Fruit fly (Drosophila melanogaster): ENCODE data around the gene Nemp.

Gene Nemp

dm6 chrX:16655724-16656235 lies 965 bp upstream of the Nemp start (continued):
- TF ChIP-seq CG15269 (tag; optimal IDR thresholded peaks at IDR 0.05) (peak; percentile 36), CG3995 (GFP tag; optimal IDR thresholded peaks at IDR 0.05) (no peak), gcm (GFP tag; optimal IDR thresholded peaks at IDR 0.05) (no peak), Six4 (GFP tag; optimal IDR thresholded peaks at IDR 0.05) (peak; percentile 48), CG1603 (tag; optimal IDR thresholded peaks at IDR 0.05) (peak; percentile 5), CG4282 (GFP tag; optimal IDR thresholded peaks at IDR 0.05) (no peak), CG4328 (GFP tag; optimal IDR thresholded peaks at IDR 0.05) (no peak), CG15073 (GFP tag; optimal IDR thresholded peaks at IDR 0.05) (no peak), sr (GFP tag; IDR thresholded peaks at IDR 0.05) (no peak), CG17328 (GFP tag; IDR thresholded peaks at IDR 0.05) (no peak), Awh (GFP tag; IDR thresholded peaks at IDR 0.05) (no peak), amos (GFP tag; IDR thresholded peaks at IDR 0.05; ENCODE audit: partially characterized antibody) (peak; percentile 22; the same call in 1 of the 2 replicates), unpg (GFP tag; optimal IDR thresholded peaks at IDR 0.05) (no peak), CG13296 (GFP tag; optimal IDR thresholded peaks at IDR 0.05) (peak; percentile 45), CG15011 (GFP tag; optimal IDR thresholded peaks at IDR 0.05) (no peak), dysf (GFP tag; IDR thresholded peaks at IDR 0.05) (no peak), crp (GFP tag; optimal IDR thresholded peaks at IDR 0.05) (no peak), TFAM (GFP tag; optimal IDR thresholded peaks at IDR 0.05) (no peak), luna (GFP tag; optimal IDR thresholded peaks at IDR 0.05) (no peak), CG6175 (GFP tag; IDR thresholded peaks at IDR 0.05) (no peak), NC2α (GFP tag; optimal IDR thresholded peaks at IDR 0.05) (no peak), Sry-β (GFP tag; optimal IDR thresholded peaks at IDR 0.05) (no peak), run (tag; optimal IDR thresholded peaks at IDR 0.05) (no peak), CG16863 (GFP tag; optimal IDR thresholded peaks at IDR 0.05) (no peak), ranshi (GFP tag; IDR thresholded peaks at IDR 0.05) (no peak), ERR (GFP tag; optimal IDR thresholded peaks at IDR 0.05) (no peak), dmrt99B (tag; optimal IDR thresholded peaks at IDR 0.05) (no peak), CG15514 (GFP tag; optimal IDR thresholded peaks at IDR 0.05) (peak; percentile 20), twi (tag; optimal IDR thresholded peaks at IDR 0.05) (peak; percentile 80), CG31224 (GFP tag; IDR thresholded peaks at IDR 0.05) (no peak), B-H2 (GFP tag; optimal IDR thresholded peaks at IDR 0.05) (peak; percentile 28), Rx (GFP tag; IDR thresholded peaks at IDR 0.05) (no peak), CG1529 (GFP tag; optimal IDR thresholded peaks at IDR 0.05) (no peak), Neu2 (GFP tag; optimal IDR thresholded peaks at IDR 0.05; ENCODE audit: borderline replicate concordance) (no peak), Fer1 (GFP tag; optimal IDR thresholded peaks at IDR 0.05) (peak; percentile 45), scrt (GFP tag; optimal IDR thresholded peaks at IDR 0.05) (no peak), lola (GFP tag; optimal IDR thresholded peaks at IDR 0.05) (no peak), sima (GFP tag; optimal IDR thresholded peaks at IDR 0.05) (no peak), grau (tag; optimal IDR thresholded peaks at IDR 0.05) (peak; percentile 3), Side (GFP tag; optimal IDR thresholded peaks at IDR 0.05) (no peak), zfh2 (GFP tag; optimal IDR thresholded peaks at IDR 0.05) (no peak), CG14710 (tag; optimal IDR thresholded peaks at IDR 0.05) (no peak), CG17612 (GFP tag; IDR thresholded peaks at IDR 0.05) (no peak), CG5953 (GFP tag; IDR thresholded peaks at IDR 0.05) (no peak), CG10209 (GFP tag; optimal IDR thresholded peaks at IDR 0.05) (no peak), ftz-f1 (GFP tag; optimal IDR thresholded peaks at IDR 0.05) (no peak), zen2 (GFP tag; IDR thresholded peaks at IDR 0.05; ENCODE audit: partially characterized antibody) (no peak), en (GFP tag; optimal IDR thresholded peaks at IDR 0.05) (no peak), row (GFP tag; IDR thresholded peaks at IDR 0.05) (0 out of 3 replicates have a peak, but pooled peaks have one; percentile 19), CG18619 (GFP tag; optimal IDR thresholded peaks at IDR 0.05) (no peak), rib (GFP tag; IDR thresholded peaks at IDR 0.05) (0 out of 2 replicates have a peak, but pooled peaks have one; percentile 57)

Measured in whole organism, embryonic.